Worm (Caenorhabditis elegans) whole organism, late embryonic: ENCODE results near the gene try-11.
A peak's percentile ranks its signal among the peaks of the same experiment; 100 is the strongest.

Experiments
- F13H6.1 ChIP-seq: sonication (generic microtip); optimal IDR thresholded peaks from 2 replicates; lab custom pipeline; 2016; ENCODE audit warnings: missing genetic modification characterization, missing compliant biosample characterization
- K02D7.2 ChIP-seq: sonication (generic microtip); optimal IDR thresholded peaks from 2 replicates; lab custom pipeline; 2017; ENCODE audit warnings: mild to moderate bottlenecking, missing genetic modification characterization, missing compliant biosample characterization
- Y22D7AL.16 ChIP-seq: sonication (generic microtip); optimal IDR thresholded peaks from 2 replicates; lab custom pipeline; 2016; ENCODE audit warnings: missing genetic modification characterization, missing compliant biosample characterization
- ceh-14 ChIP-seq: sonication (generic microtip); optimal IDR thresholded peaks from 2 replicates; lab custom pipeline; 2016; ENCODE audit warnings: missing genotype, missing genetic modification characterization, missing compliant biosample characterization
- ceh-24 ChIP-seq: sonication (generic microtip); optimal IDR thresholded peaks from 2 replicates; lab custom pipeline; 2016; ENCODE audit warnings: mild to moderate bottlenecking, missing genetic modification characterization, missing compliant biosample characterization
- ceh-34 ChIP-seq: sonication (generic microtip); optimal IDR thresholded peaks from 2 replicates; lab custom pipeline; 2016; ENCODE audit warnings: mild to moderate bottlenecking, missing genetic modification characterization, missing compliant biosample characterization
- dmd-4 ChIP-seq: sonication (generic microtip); optimal IDR thresholded peaks from 2 replicates; lab custom pipeline; 2016; ENCODE audit warnings: borderline replicate concordance, missing genetic modification characterization, missing compliant biosample characterization
- elt-2 ChIP-seq: sonication (generic microtip); optimal IDR thresholded peaks from 2 replicates; lab custom pipeline; 2016; ENCODE audit warnings: missing genetic modification reagents, missing genetic modification characterization, missing compliant biosample characterization
- ets-4 ChIP-seq: sonication (generic microtip); optimal IDR thresholded peaks from 2 replicates; lab custom pipeline; 2016; ENCODE audit warnings: missing genetic modification characterization, missing compliant biosample characterization
- gmeb-2 ChIP-seq: sonication (generic microtip); optimal IDR thresholded peaks from 2 replicates; lab custom pipeline; 2016; ENCODE audit warnings: missing genetic modification characterization, inconsistent platforms, missing compliant biosample characterization
- hlh-13 ChIP-seq: fragments of 200-800 bp; sonication (Bioruptor generic); optimal IDR thresholded peaks from 2 replicates; lab custom pipeline; 2018; ENCODE audit warnings: mild to moderate bottlenecking, missing genetic modification characterization, missing compliant biosample characterization
- hlh-15 ChIP-seq: sonication (generic microtip); optimal IDR thresholded peaks from 2 replicates; lab custom pipeline; 2016; ENCODE audit warnings: missing genetic modification characterization, missing compliant biosample characterization
- hlh-6 ChIP-seq: sonication (generic microtip); optimal IDR thresholded peaks from 2 replicates; lab custom pipeline; 2016; ENCODE audit warnings: missing genotype, missing genetic modification characterization, missing compliant biosample characterization
- hlh-8 ChIP-seq: sonication (generic microtip); optimal IDR thresholded peaks from 2 replicates; lab custom pipeline; 2016; ENCODE audit warnings: missing genotype, missing genetic modification characterization, missing compliant biosample characterization
- lim-6 ChIP-seq: sonication (generic microtip); optimal IDR thresholded peaks from 2 replicates; lab custom pipeline; 2016; ENCODE audit warnings: missing genetic modification characterization, missing compliant biosample characterization
- lin-11 ChIP-seq: fragments of 200-800 bp; sonication (Bioruptor generic); optimal IDR thresholded peaks from 2 replicates; lab custom pipeline; 2018; ENCODE audit warnings: mild to moderate bottlenecking, missing genetic modification characterization, missing compliant biosample characterization
- mec-3 ChIP-seq: sonication (generic microtip); optimal IDR thresholded peaks from 2 replicates; lab custom pipeline; 2016; ENCODE audit warnings: borderline replicate concordance, missing genetic modification characterization, missing compliant biosample characterization
- nhr-11 ChIP-seq: fragments of 150-350 bp; optimal IDR thresholded peaks from 2 replicates; lab custom pipeline; 2014; ENCODE audit warnings: missing biosample characterization, missing genetic modification characterization
- nhr-232 ChIP-seq: sonication (generic microtip); optimal IDR thresholded peaks from 2 replicates; lab custom pipeline; 2016; ENCODE audit warnings: missing genetic modification characterization, missing compliant biosample characterization
- npax-4 ChIP-seq: sonication (generic microtip); optimal IDR thresholded peaks from 2 replicates; lab custom pipeline; 2016; ENCODE audit warnings: missing genetic modification characterization, missing compliant biosample characterization
- pag-3 ChIP-seq: sonication (generic microtip); optimal IDR thresholded peaks from 2 replicates; lab custom pipeline; 2016; ENCODE audit warnings: missing compliant biosample characterization, missing genetic modification characterization, borderline replicate concordance
- pax-1 ChIP-seq: fragments of 150-350 bp; optimal IDR thresholded peaks from 2 replicates; lab custom pipeline; 2014; ENCODE audit warnings: missing biosample characterization, missing genetic modification characterization
- pha-2 ChIP-seq: sonication (generic microtip); optimal IDR thresholded peaks from 2 replicates; lab custom pipeline; 2017; ENCODE audit warnings: mild to moderate bottlenecking, missing genetic modification characterization, missing compliant biosample characterization
- pha-4 ChIP-seq: fragments of 150-350 bp; optimal IDR thresholded peaks from 2 replicates; lab custom pipeline; 2018; ENCODE audit warnings: missing biosample characterization, missing genetic modification reagents, missing genetic modification characterization
- pros-1 ChIP-seq: fragments of 150-350 bp; optimal IDR thresholded peaks from 2 replicates; lab custom pipeline; 2014; ENCODE audit warnings: missing biosample characterization, missing genetic modification reagents, missing genetic modification characterization
- ref-2 ChIP-seq: sonication (generic microtip); optimal IDR thresholded peaks from 2 replicates; lab custom pipeline; 2016; ENCODE audit warnings: missing genetic modification characterization, missing compliant biosample characterization
- syd-9 ChIP-seq: sonication (generic microtip); optimal IDR thresholded peaks from 2 replicates; lab custom pipeline; 2016; ENCODE audit warnings: mild to moderate bottlenecking, missing genetic modification characterization, moderate library complexity, missing compliant biosample characterization
- tbx-2 ChIP-seq: sonication (generic microtip); optimal IDR thresholded peaks from 2 replicates; lab custom pipeline; 2016; ENCODE audit warnings: missing genetic modification characterization, missing compliant biosample characterization
- ttx-3 ChIP-seq: sonication (generic microtip); optimal IDR thresholded peaks from 2 replicates; lab custom pipeline; 2016; ENCODE audit warnings: missing genetic modification reagents, missing genetic modification characterization, missing compliant biosample characterization
- unc-3 ChIP-seq, 2 experiments: fragments of 200-800 bp in 1 of 2; sonication (Bioruptor generic) in 1 of 2; sonication (generic microtip) in 1 of 2; conservative IDR thresholded peaks in 1 of 2; optimal IDR thresholded peaks in 1 of 2; 2 replicates each; pipeline versions ENCODE4 v1.3.6 to Lab custom; 2016 to 2022; ENCODE audit warnings: missing compliant biosample characterization in 2 of 2, missing genetic modification characterization in 2 of 2, missing genetic modification reagents in 1 of 2
- unc-55 ChIP-seq: sonication (generic microtip); optimal IDR thresholded peaks from 2 replicates; lab custom pipeline; 2017; ENCODE audit warnings: missing biosample characterization, missing genetic modification reagents, missing genetic modification characterization

try-11 gene

ce11 chrV:7428880-7429279 is 22.6 kb upstream of the try-11 start, which contains the start of gene srw-69:
srw-69 (minus strand) TSS chrV:7428980.
- TF ChIP-seq hlh-15 (tag; lab: Kevin White, UChicago): no peak
- no peak for TF ChIP-seq nhr-232
- no peak for TF ChIP-seq syd-9
- no peak for TF ChIP-seq ceh-14 (tag; lab: Kevin White, UChicago)
- no peak for TF ChIP-seq pros-1
- TF ChIP-seq gmeb-2: no peak
- no peak for TF ChIP-seq pha-4 (tag; lab: Kevin White, UChicago)
- no peak for TF ChIP-seq pag-3 (tag; lab: Kevin White, UChicago)
- no peak for TF ChIP-seq elt-2 (tag; lab: Kevin White, UChicago)
- no peak for TF ChIP-seq lim-6 (tag; lab: Kevin White, UChicago)
- TF ChIP-seq nhr-11 (tag; lab: Kevin White, UChicago): no peak
- TF ChIP-seq mec-3: no peak

- TF ChIP-seq mec-3: no peak
- no peak for TF ChIP-seq ttx-3 (tag; lab: Kevin White, UChicago)
- TF ChIP-seq K02D7.2 (tag; lab: Kevin White, UChicago): no peak
These were observed 20.5 kb upstream of the try-11 start, which contains the start of gene srw-71 for ce11 chrV:7431016-7431415. srw-71 (minus strand) TSS chrV:7431116.

- TF ChIP-seq pax-1 (no peak), pha-2 (tag; lab: Kevin White, UChicago) (no peak), syd-9 (no peak), ets-4 (tag; lab: Kevin White, UChicago) (no peak), pros-1 (no peak), npax-4 (no peak), unc-3 (GFP tag; conservative IDR thresholded peaks at IDR 0.05; lab: Robert Waterston, UW) (no peak), unc-3 (tag; optimal IDR thresholded peaks at IDR 0.05; lab: Kevin White, UChicago) (no peak), elt-2 (tag; lab: Kevin White, UChicago) (no peak)
These were observed 18.9 kb upstream of the try-11 start for ce11 chrV:7432441-7433146.

ce11 chrV:7434805-7435363 is 16.6 kb upstream of the try-11 start:
- TF ChIP-seq hlh-8 (tag; lab: Kevin White, UChicago): no peak
- peak; percentile 19 for TF ChIP-seq unc-55 (GFP tag; lab: Kevin White, UChicago)

- TF ChIP-seq hlh-13 (GFP tag; lab: Kevin White, UChicago) (no peak), pha-2 (tag; lab: Kevin White, UChicago) (no peak), nhr-232 (no peak), ref-2 (tag; lab: Kevin White, UChicago) (no peak), tbx-2 (tag; lab: Kevin White, UChicago) (no peak), lin-11 (no peak), gmeb-2 (no peak), ceh-24 (tag; lab: Kevin White, UChicago) (no peak), pha-4 (tag; lab: Kevin White, UChicago) (no peak), F13H6.1 (tag; lab: Kevin White, UChicago) (no peak), hlh-6 (tag; lab: Kevin White, UChicago) (no peak), lim-6 (tag; lab: Kevin White, UChicago) (no peak), ceh-34 (tag; lab: Kevin White, UChicago) (no peak), Y22D7AL.16 (tag; lab: Kevin White, UChicago) (no peak), nhr-11 (tag; lab: Kevin White, UChicago) (no peak), pag-3 (tag; lab: Kevin White, UChicago) (no peak), dmd-4 (tag; lab: Kevin White, UChicago) (no peak), mec-3 (no peak)
These were observed 15.9 kb upstream of the try-11 start, which contains the start of the genes ddo-2 and F25E5.8 for ce11 chrV:7435376-7436204. ddo-2 (minus strand) TSS chrV:7435705. F25E5.8 (plus strand) TSS chrV:7435930.
